Worm (Caenorhabditis elegans) whole organism, early embryonic: Measurements from ENCODE around the gene ZK632.4.
A peak's percentile ranks its signal among the peaks of the same experiment; 100 is the strongest.

Source experiments
- B0310.2 ChIP-seq: sonication (generic microtip); optimal IDR thresholded peaks from 2 replicates; lab custom pipeline; 2016; ENCODE audit warnings: mild to moderate bottlenecking, missing genetic modification characterization, missing compliant biosample characterization
- F13C5.2 ChIP-seq: sonication (generic microtip); optimal IDR thresholded peaks from 2 replicates; lab custom pipeline; 2017; ENCODE audit warnings: mild to moderate bottlenecking, missing genetic modification characterization, inconsistent platforms, missing compliant biosample characterization
- aly-1 ChIP-seq: sonication (generic microtip); optimal IDR thresholded peaks from 2 replicates; lab custom pipeline; 2016; ENCODE audit warnings: missing genetic modification characterization, missing compliant biosample characterization
- ama-1 ChIP-seq: fragments of 150-350 bp; optimal IDR thresholded peaks from 2 replicates; lab custom pipeline; 2014
- ceh-13 ChIP-seq: fragments of 200-800 bp; sonication (Bioruptor generic); optimal IDR thresholded peaks from 2 replicates; lab custom pipeline; 2018; ENCODE audit warnings: mild to moderate bottlenecking, missing genetic modification characterization, missing compliant biosample characterization
- ceh-36 ChIP-seq: sonication (generic microtip); optimal IDR thresholded peaks from 2 replicates; lab custom pipeline; 2016; ENCODE audit warnings: missing genetic modification characterization, inconsistent platforms, missing compliant biosample characterization
- ets-7 ChIP-seq: sonication (generic microtip); optimal IDR thresholded peaks from 2 replicates; lab custom pipeline; 2016; ENCODE audit warnings: missing genotype, missing genetic modification characterization, missing compliant biosample characterization
- flt-1 ChIP-seq: fragments of 200-800 bp; sonication (Bioruptor generic); IDR thresholded peaks from 2 replicates; pipeline ENCODE4 v1.3.6; 2022; ENCODE audit warnings: missing genetic modification characterization, missing compliant biosample characterization
- hmbx-1 ChIP-seq: sonication (generic microtip); optimal IDR thresholded peaks from 2 replicates; lab custom pipeline; 2016; ENCODE audit warnings: mild to moderate bottlenecking, missing genetic modification characterization, missing compliant biosample characterization
- hmg-4 ChIP-seq: fragments of 200-800 bp; sonication (Bioruptor generic); optimal IDR thresholded peaks from 2 replicates; lab custom pipeline; 2018; ENCODE audit warnings: mild to moderate bottlenecking, missing genetic modification characterization, missing compliant biosample characterization
- hnd-1 ChIP-seq: sonication (generic microtip); optimal IDR thresholded peaks from 2 replicates; lab custom pipeline; 2016; ENCODE audit warnings: missing genetic modification characterization, missing compliant biosample characterization
- pes-1 ChIP-seq: fragments of 200-800 bp; sonication (Bioruptor generic); IDR thresholded peaks from 2 replicates; pipeline ENCODE4 v1.3.6; 2022; ENCODE audit warnings: missing genetic modification reagents, missing genetic modification characterization, missing compliant biosample characterization
- scrt-1 ChIP-seq: fragments of 200-800 bp; sonication (Bioruptor generic); IDR thresholded peaks from 2 replicates; pipeline ENCODE4 v1.3.6; 2022; ENCODE audit warnings: missing genetic modification characterization, missing compliant biosample characterization
- sea-1 ChIP-seq: fragments of 200-800 bp; sonication (Bioruptor generic); conservative IDR thresholded peaks from 2 replicates; pipeline ENCODE4 v1.3.6; 2022; ENCODE audit warnings: missing genetic modification characterization, missing compliant biosample characterization
- tbx-11 ChIP-seq: fragments of 200-800 bp; sonication (Bioruptor generic); IDR thresholded peaks from 2 replicates; pipeline ENCODE4 v1.3.6; 2022; ENCODE audit warnings: missing genetic modification characterization, missing compliant biosample characterization
- tbx-37 ChIP-seq: fragments of 200-800 bp; sonication (Bioruptor generic); conservative IDR thresholded peaks from 2 replicates; pipeline ENCODE4 v1.3.6; 2022; ENCODE audit warnings: missing genetic modification reagents, missing genetic modification characterization, missing compliant biosample characterization
- tra-4 ChIP-seq: sonication (generic microtip); optimal IDR thresholded peaks from 2 replicates; lab custom pipeline; 2017; ENCODE audit warnings: missing genetic modification characterization, missing compliant biosample characterization

ZK632.4 gene

ce11 chrIII:9780254-9780653 is 27.0 kb downstream of the ZK632.4 start, which contains the start of gene sqv-3:
sqv-3 (minus strand) TSS chrIII:9780354.
- TF ChIP-seq sea-1 (GFP tag; lab: Robert Waterston, UW): no peak

DNA sequence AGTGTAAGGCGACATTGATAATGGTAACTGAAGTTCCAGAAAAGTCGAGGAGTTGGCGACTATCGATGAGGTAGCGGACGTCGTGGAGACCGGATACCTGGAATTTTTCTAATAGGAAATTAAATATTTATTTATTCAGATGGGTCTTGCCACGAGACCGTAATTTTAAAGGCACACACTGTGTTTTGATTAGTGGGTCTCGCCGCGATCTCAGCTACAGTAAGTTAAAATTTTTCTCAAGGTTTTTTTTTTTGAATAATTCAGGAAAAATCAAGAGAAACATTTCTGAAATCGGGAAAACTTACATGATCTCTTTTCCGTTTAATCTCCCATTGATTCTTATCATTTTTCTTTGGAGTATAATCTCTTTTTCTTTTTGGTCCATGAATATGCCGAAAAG is 28.2 kb downstream of the ZK632.4 start:
- no peak for TF ChIP-seq hmbx-1 (tag; lab: Kevin White, UChicago)
- no peak for TF ChIP-seq aly-1 (tag; lab: Kevin White, UChicago)
- no peak for TF ChIP-seq ets-7 (tag; lab: Kevin White, UChicago)
- no peak for TF ChIP-seq sea-1 (GFP tag; lab: Robert Waterston, UW)
- TF ChIP-seq flt-1 (GFP tag; lab: Robert Waterston, UW): no peak
- no peak for TF ChIP-seq scrt-1 (GFP tag; lab: Robert Waterston, UW)
- no peak for TF ChIP-seq tra-4 (tag; lab: Kevin White, UChicago)
- no peak for TF ChIP-seq ceh-36
- TF ChIP-seq ama-1 (lab: Kevin White, UChicago): no peak
- TF ChIP-seq F13C5.2 (tag; lab: Kevin White, UChicago): no peak
- no peak for TF ChIP-seq hmg-4
- TF ChIP-seq hnd-1 (tag; lab: Kevin White, UChicago): no peak
- no peak for TF ChIP-seq tbx-11 (GFP tag; lab: Robert Waterston, UW)
- TF ChIP-seq B0310.2 (tag; lab: Kevin White, UChicago): no peak
- no peak for TF ChIP-seq pes-1 (GFP tag; lab: Robert Waterston, UW)
- TF ChIP-seq ceh-13 (GFP tag; lab: Kevin White, UChicago): no peak
- no peak for TF ChIP-seq tbx-37 (GFP tag; lab: Robert Waterston, UW)

DNA sequence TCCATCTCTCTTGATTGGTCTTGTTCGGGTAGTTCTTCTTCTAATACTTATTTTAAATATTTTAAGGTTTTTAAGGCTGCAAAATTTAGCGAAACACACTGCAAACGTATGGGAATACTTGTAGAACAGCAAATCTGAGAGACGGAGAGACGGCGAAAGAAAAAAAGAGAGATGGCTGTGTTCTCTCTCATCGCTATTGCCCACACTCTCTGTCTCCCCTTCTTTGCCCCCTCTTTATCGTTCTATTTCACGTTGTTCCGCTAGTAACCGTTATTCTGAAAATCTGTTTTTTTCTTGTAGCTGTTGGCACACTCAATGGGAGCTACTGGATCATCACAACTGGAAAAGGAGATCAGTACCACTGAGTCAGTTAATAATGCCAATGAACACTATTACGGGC is 30.9 kb downstream of the ZK632.4 start, which contains the start of gene usp-46:
usp-46 (plus strand) TSS at position 301 of the 400 bp plus-strand sequence.
- TF ChIP-seq B0310.2 (tag; lab: Kevin White, UChicago) (no peak), hmbx-1 (tag; lab: Kevin White, UChicago) (no peak), ceh-13 (GFP tag; lab: Kevin White, UChicago) (no peak), ets-7 (tag; lab: Kevin White, UChicago) (no peak), aly-1 (tag; lab: Kevin White, UChicago) (no peak), ama-1 (lab: Kevin White, UChicago) (no peak), flt-1 (GFP tag; lab: Robert Waterston, UW) (no peak), scrt-1 (GFP tag; lab: Robert Waterston, UW) (no peak), hnd-1 (tag; lab: Kevin White, UChicago) (no peak), tbx-37 (GFP tag; lab: Robert Waterston, UW) (no peak), sea-1 (GFP tag; lab: Robert Waterston, UW) (no peak)

- no peak for TF ChIP-seq ets-7 (tag; lab: Kevin White, UChicago)
These were observed 31.3 kb downstream of the ZK632.4 start for ce11 chrIII:9775916-9776315.

DNA sequence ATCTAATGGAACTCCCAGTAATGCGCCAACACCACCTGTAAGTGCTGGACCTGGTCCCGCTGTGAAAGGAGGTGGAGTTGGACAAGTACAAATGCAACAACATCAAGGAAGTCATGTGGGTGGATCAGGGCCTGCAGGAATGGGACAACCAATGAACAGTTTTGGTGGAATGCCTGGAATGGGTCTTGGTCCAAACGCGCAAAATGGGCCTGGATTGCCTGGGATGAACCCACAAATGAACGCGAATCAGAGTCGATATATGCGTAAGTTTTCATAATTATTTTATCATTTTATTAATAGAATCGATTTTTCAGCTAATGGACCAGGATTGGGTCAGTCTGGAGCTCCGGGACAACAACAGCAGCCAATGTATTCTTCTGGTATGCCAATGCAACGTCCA is 34.9 kb downstream of the ZK632.4 start:
- TF ChIP-seq scrt-1 (GFP tag; lab: Robert Waterston, UW) (no peak), flt-1 (GFP tag; lab: Robert Waterston, UW) (no peak), sea-1 (GFP tag; lab: Robert Waterston, UW) (no peak), hmbx-1 (tag; lab: Kevin White, UChicago) (no peak), tra-4 (tag; lab: Kevin White, UChicago) (no peak), pes-1 (GFP tag; lab: Robert Waterston, UW) (no peak), F13C5.2 (tag; lab: Kevin White, UChicago) (no peak), tbx-11 (GFP tag; lab: Robert Waterston, UW) (no peak), B0310.2 (tag; lab: Kevin White, UChicago) (no peak), hmg-4 (no peak), hnd-1 (tag; lab: Kevin White, UChicago) (no peak)

ce11 chrIII:9770590-9770989 is 36.7 kb downstream of the ZK632.4 start:
- TF ChIP-seq ceh-13 (GFP tag; lab: Kevin White, UChicago): no peak
- TF ChIP-seq hmg-4: no peak
- peak; percentile 68 for TF ChIP-seq ama-1 (lab: Kevin White, UChicago)
- TF ChIP-seq ets-7 (tag; lab: Kevin White, UChicago): no peak
- TF ChIP-seq sea-1 (GFP tag; lab: Robert Waterston, UW): no peak

ce11 chrIII:9768023-9768422 is 39.2 kb downstream of the ZK632.4 start:
- TF ChIP-seq aly-1 (tag; lab: Kevin White, UChicago): no peak
- no peak for TF ChIP-seq tbx-37 (GFP tag; lab: Robert Waterston, UW)
- TF ChIP-seq tbx-11 (GFP tag; lab: Robert Waterston, UW): no peak
- TF ChIP-seq sea-1 (GFP tag; lab: Robert Waterston, UW): no peak
- TF ChIP-seq B0310.2 (tag; lab: Kevin White, UChicago): no peak
- no peak for TF ChIP-seq hnd-1 (tag; lab: Kevin White, UChicago)
- no peak for TF ChIP-seq flt-1 (GFP tag; lab: Robert Waterston, UW)
- no peak for TF ChIP-seq hmbx-1 (tag; lab: Kevin White, UChicago)
- TF ChIP-seq ama-1 (lab: Kevin White, UChicago): no peak
- TF ChIP-seq tra-4 (tag; lab: Kevin White, UChicago): no peak
- TF ChIP-seq scrt-1 (GFP tag; lab: Robert Waterston, UW): no peak
- no peak for TF ChIP-seq ets-7 (tag; lab: Kevin White, UChicago)
- no peak for TF ChIP-seq ceh-13 (GFP tag; lab: Kevin White, UChicago)
- no peak for TF ChIP-seq hmg-4

DNA sequence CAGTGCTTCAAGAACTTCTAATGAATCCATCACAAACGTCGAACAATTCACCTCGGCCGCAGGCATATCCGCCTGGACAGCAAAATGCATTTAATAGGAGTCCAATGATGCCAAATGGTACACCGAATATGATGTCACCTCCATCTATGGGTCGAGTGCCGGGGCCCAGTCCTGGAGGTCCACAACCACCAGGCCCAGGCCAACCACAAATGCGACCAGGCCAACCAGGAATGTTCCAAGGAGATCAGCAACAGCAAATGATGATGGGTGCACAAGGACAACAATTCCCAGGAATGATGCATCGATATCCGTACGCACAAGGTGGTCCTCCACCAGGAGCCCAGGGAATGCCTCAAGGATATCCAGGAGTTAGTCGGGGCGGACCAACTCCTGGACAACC is 40.2 kb downstream of the ZK632.4 start:
- TF ChIP-seq tbx-11 (GFP tag; lab: Robert Waterston, UW) (no peak), ama-1 (lab: Kevin White, UChicago) (no peak), pes-1 (GFP tag; lab: Robert Waterston, UW) (no peak), ets-7 (tag; lab: Kevin White, UChicago) (no peak), ceh-13 (GFP tag; lab: Kevin White, UChicago) (no peak), flt-1 (GFP tag; lab: Robert Waterston, UW) (no peak), scrt-1 (GFP tag; lab: Robert Waterston, UW) (no peak), hnd-1 (tag; lab: Kevin White, UChicago) (no peak), hmg-4 (no peak), hmbx-1 (tag; lab: Kevin White, UChicago) (no peak), F13C5.2 (tag; lab: Kevin White, UChicago) (no peak), sea-1 (GFP tag; lab: Robert Waterston, UW) (no peak), tbx-37 (GFP tag; lab: Robert Waterston, UW) (no peak)
